Fruit fly (Drosophila melanogaster) whole organism, embryonic: ENCODE results near the gene Chrac-14.

Source experiments
- ATbp ChIP-seq: fragments of 200-800 bp; sonication (Bioruptor generic); optimal IDR thresholded peaks from 2 replicates; lab custom pipeline; 2017; ENCODE audit warnings: missing biosample characterization, mild to moderate bottlenecking, missing genetic modification characterization, missing genetic modification reagents
- CG10209 ChIP-seq: fragments of 200-800 bp; sonication (Bioruptor generic); optimal IDR thresholded peaks from 3 replicates; lab custom pipeline; 2017; ENCODE audit warnings: missing biosample characterization, mild to moderate bottlenecking, missing genetic modification characterization, missing genetic modification reagents
- CG12104 ChIP-seq: fragments of 200-800 bp; sonication (Bioruptor generic); optimal IDR thresholded peaks from 3 replicates; lab custom pipeline; 2016; ENCODE audit warnings: missing biosample characterization, missing genetic modification characterization
- CG12236 ChIP-seq: fragments of 200-800 bp; sonication (Bioruptor generic); optimal IDR thresholded peaks from 2 replicates; lab custom pipeline; 2016; ENCODE audit warnings: missing biosample characterization, missing genetic modification characterization
- CG12659 ChIP-seq: fragments of 200-800 bp; sonication (Bioruptor generic); optimal IDR thresholded peaks from 3 replicates; lab custom pipeline; 2017; ENCODE audit warnings: mild to moderate bottlenecking, missing biosample characterization, missing genetic modification reagents, missing genetic modification characterization
- CG16779 ChIP-seq: fragments of 200-800 bp; sonication (Bioruptor generic); IDR thresholded peaks from 2 replicates; pipeline ENCODE4 v1.3.6; 2022; ENCODE audit warnings: missing biosample characterization, missing genetic modification characterization
- CG16813 ChIP-seq: fragments of 200-800 bp; sonication (Bioruptor generic); IDR thresholded peaks from 3 replicates; pipeline ENCODE4 v1.3.6; 2022; ENCODE audit warnings: missing biosample characterization, missing genetic modification characterization; ENCODE audit not compliant: partially characterized antibody
- CG17186 ChIP-seq: fragments of 200-800 bp; sonication (Bioruptor generic); optimal IDR thresholded peaks from 3 replicates; lab custom pipeline; 2017; ENCODE audit warnings: missing biosample characterization, missing genetic modification reagents, missing genetic modification characterization
- CG17328 ChIP-seq: fragments of 200-800 bp; sonication (Bioruptor generic); IDR thresholded peaks from 2 replicates; pipeline ENCODE4 v1.3.6; 2022; ENCODE audit warnings: missing biosample characterization, missing genetic modification characterization
- CG2120 ChIP-seq: fragments of 200-800 bp; sonication (Bioruptor generic); optimal IDR thresholded peaks from 3 replicates; lab custom pipeline; 2016; ENCODE audit warnings: missing biosample characterization, missing genetic modification characterization
- CG34224 ChIP-seq: fragments of 200-800 bp; sonication (Bioruptor generic); IDR thresholded peaks from 3 replicates; pipeline ENCODE4 v1.3.6; 2022; ENCODE audit warnings: missing biosample characterization, missing genetic modification characterization; ENCODE audit not compliant: partially characterized antibody
- CG4328 ChIP-seq: fragments of 200-800 bp; sonication (Bioruptor generic); optimal IDR thresholded peaks from 3 replicates; lab custom pipeline; 2017; ENCODE audit warnings: missing biosample characterization, missing genetic modification reagents, missing genetic modification characterization
- CG6813 ChIP-seq: fragments of 200-800 bp; sonication (Bioruptor generic); optimal IDR thresholded peaks from 2 replicates; lab custom pipeline; 2017; ENCODE audit warnings: missing biosample characterization, missing genetic modification characterization, mild to moderate bottlenecking, moderate library complexity, missing genetic modification reagents
- CG7786 ChIP-seq: fragments of 200-800 bp; sonication (Bioruptor generic); optimal IDR thresholded peaks from 2 replicates; lab custom pipeline; 2016; ENCODE audit warnings: missing biosample characterization, missing genetic modification characterization
- CG9215 ChIP-seq: fragments of 200-800 bp; sonication (Bioruptor generic); IDR thresholded peaks from 2 replicates; pipeline ENCODE4 v1.3.6; 2022; ENCODE audit warnings: missing biosample characterization, missing genetic modification characterization
- CG9727 ChIP-seq: fragments of 200-800 bp; sonication (Bioruptor generic); optimal IDR thresholded peaks from 3 replicates; lab custom pipeline; 2017; ENCODE audit warnings: missing biosample characterization, mild to moderate bottlenecking, missing genetic modification characterization
- CTCF ChIP-seq: fragments of 200-800 bp; sonication (Bioruptor generic); optimal IDR thresholded peaks from 2 replicates; lab custom pipeline; 2017; ENCODE audit warnings: missing biosample characterization, mild to moderate bottlenecking, missing genetic modification characterization, moderate library complexity
- Dp ChIP-seq: fragments of 200-800 bp; sonication (Bioruptor generic); optimal IDR thresholded peaks from 2 replicates; lab custom pipeline; 2018; ENCODE audit warnings: missing biosample characterization, mild to moderate bottlenecking, missing genetic modification characterization, moderate library complexity
- Ets65A ChIP-seq: fragments of 200-800 bp; sonication (Bioruptor generic); peaks from one replicate; lab custom pipeline; 2016; ENCODE audit warnings: missing biosample characterization, missing genetic modification characterization
- Ets97D ChIP-seq: fragments of 200-800 bp; sonication (Bioruptor generic); optimal IDR thresholded peaks from 3 replicates; lab custom pipeline; 2016; ENCODE audit warnings: missing biosample characterization, missing genetic modification characterization
- Fer1 ChIP-seq: fragments of 200-800 bp; sonication (Bioruptor generic); optimal IDR thresholded peaks from 2 replicates; lab custom pipeline; 2017; ENCODE audit warnings: missing biosample characterization, mild to moderate bottlenecking, missing genetic modification characterization
- Myb ChIP-seq: fragments of 200-800 bp; sonication (Bioruptor generic); optimal IDR thresholded peaks from 2 replicates; lab custom pipeline; 2016; ENCODE audit warnings: missing biosample characterization, missing genetic modification characterization
- Tbp ChIP-seq: fragments of >200 bp; optimal IDR thresholded peaks from 2 replicates; lab custom pipeline; 2018; ENCODE audit warnings: missing biosample characterization, missing genetic modification characterization
- Xrp1 ChIP-seq: fragments of 200-800 bp; sonication (Bioruptor generic); IDR thresholded peaks from 2 replicates; pipeline ENCODE4 v1.3.6; 2022; ENCODE audit warnings: missing biosample characterization, missing genetic modification characterization
- chif ChIP-seq, 2 experiments: fragments of 200-800 bp; sonication (Bioruptor generic); optimal IDR thresholded peaks; 3 replicates each; lab custom pipeline; 2016; ENCODE audit warnings: missing biosample characterization in 2 of 2, missing genetic modification characterization in 2 of 2
- ci ChIP-seq: fragments of 200-800 bp; sonication (Bioruptor generic); IDR thresholded peaks from 3 replicates; pipeline ENCODE4 v1.3.6; 2022; ENCODE audit warnings: missing biosample characterization, missing genetic modification characterization
- crol ChIP-seq: fragments of 200-800 bp; sonication (Bioruptor generic); IDR thresholded peaks from 2 replicates; pipeline ENCODE4 v1.3.6; 2022; ENCODE audit warnings: missing biosample characterization, missing genetic modification characterization
- fd96Cb ChIP-seq: fragments of 200-800 bp; sonication (Bioruptor generic); optimal IDR thresholded peaks from 2 replicates; lab custom pipeline; 2018; ENCODE audit warnings: missing biosample characterization, mild to moderate bottlenecking, missing genetic modification characterization, moderate library complexity
- gcm ChIP-seq: fragments of 200-800 bp; sonication (Bioruptor generic); optimal IDR thresholded peaks from 2 replicates; lab custom pipeline; 2019; ENCODE audit warnings: missing biosample characterization, mild to moderate bottlenecking, missing genetic modification characterization, moderate library complexity
- gsb-n ChIP-seq: fragments of 200-800 bp; sonication (Bioruptor generic); optimal IDR thresholded peaks from 3 replicates; lab custom pipeline; 2018; ENCODE audit warnings: missing biosample characterization, mild to moderate bottlenecking, missing genetic modification characterization
- gt ChIP-seq: fragments of 200-800 bp; sonication (Bioruptor generic); IDR thresholded peaks from 2 replicates; pipeline ENCODE4 v1.3.6; 2022; ENCODE audit warnings: missing biosample characterization, missing genetic modification characterization
- hb ChIP-seq: fragments of 200-800 bp; sonication (Bioruptor generic); IDR thresholded peaks from 3 replicates; pipeline ENCODE4 v1.3.6; 2022; ENCODE audit warnings: missing biosample characterization, missing genetic modification characterization; ENCODE audit not compliant: partially characterized antibody
- insv ChIP-seq, 2 experiments: fragments of 200-800 bp; sonication (Bioruptor generic); optimal IDR thresholded peaks; 3 replicates each; lab custom pipeline; 2016 to 2018; ENCODE audit warnings: missing biosample characterization in 2 of 2, missing genetic modification characterization in 2 of 2
- inv ChIP-seq: fragments of 200-800 bp; sonication (Bioruptor generic); IDR thresholded peaks from 2 replicates; pipeline ENCODE4 v1.3.6; 2022; ENCODE audit warnings: missing biosample characterization, missing genetic modification characterization; ENCODE audit not compliant: partially characterized antibody
- kah ChIP-seq: fragments of 200-800 bp; sonication (Bioruptor generic); optimal IDR thresholded peaks from 2 replicates; lab custom pipeline; 2018; ENCODE audit warnings: missing biosample characterization, mild to moderate bottlenecking, missing genetic modification characterization
- lmd ChIP-seq: fragments of 200-800 bp; sonication (Bioruptor generic); IDR thresholded peaks from 2 replicates; pipeline ENCODE4 v1.3.6; 2022; ENCODE audit warnings: missing biosample characterization, missing genetic modification characterization
- lov ChIP-seq, 2 experiments: fragments of 200-800 bp in 1 of 2; fragments of >200 bp in 1 of 2; sonication (Bioruptor generic) in 1 of 2; IDR thresholded peaks in 1 of 2; optimal IDR thresholded peaks in 1 of 2; 2 replicates in 1 of 2; 3 replicates in 1 of 2; pipeline versions ENCODE4 v1.3.6 to Lab custom; 2017 to 2022; ENCODE audit warnings: missing biosample characterization in 1 of 2, missing genetic modification characterization in 1 of 2
- p53 ChIP-seq: fragments of 200-800 bp; sonication (Bioruptor generic); optimal IDR thresholded peaks from 2 replicates; lab custom pipeline; 2016; ENCODE audit warnings: missing biosample characterization, missing genetic modification characterization
- psq ChIP-seq: fragments of 200-800 bp; sonication (Bioruptor generic); optimal IDR thresholded peaks from 2 replicates; lab custom pipeline; 2017; ENCODE audit warnings: missing biosample characterization, missing genetic modification characterization
- ro ChIP-seq: fragments of 200-800 bp; sonication (Bioruptor generic); IDR thresholded peaks from 2 replicates; pipeline ENCODE4 v1.3.6; 2022; ENCODE audit warnings: missing biosample characterization, missing genetic modification characterization
- sisA ChIP-seq: fragments of 200-800 bp; sonication (Bioruptor generic); IDR thresholded peaks from 2 replicates; pipeline ENCODE4 v1.3.6; 2022; ENCODE audit warnings: missing biosample characterization, missing genetic modification characterization
- stwl ChIP-seq: fragments of 200-800 bp; sonication (Bioruptor generic); optimal IDR thresholded peaks from 3 replicates; lab custom pipeline; 2018; ENCODE audit warnings: missing biosample characterization, mild to moderate bottlenecking, missing genetic modification characterization, moderate library complexity
- tna ChIP-seq: fragments of 200-800 bp; sonication (Bioruptor generic); IDR thresholded peaks from 2 replicates; pipeline ENCODE4 v1.3.6; 2022; ENCODE audit warnings: missing biosample characterization, missing genetic modification characterization; ENCODE audit not compliant: partially characterized antibody
- trem ChIP-seq: fragments of 200-800 bp; optimal IDR thresholded peaks from 3 replicates; lab custom pipeline; 2019; ENCODE audit warnings: missing biosample characterization, mild to moderate bottlenecking, missing genetic modification characterization, moderate library complexity
- tup ChIP-seq: fragments of 200-800 bp; sonication (Bioruptor generic); optimal IDR thresholded peaks from 2 replicates; lab custom pipeline; 2016; ENCODE audit warnings: missing biosample characterization, mild to moderate bottlenecking, missing genetic modification characterization, moderate library complexity
- unpg ChIP-seq: fragments of 200-800 bp; sonication (Bioruptor generic); optimal IDR thresholded peaks from 3 replicates; lab custom pipeline; 2018; ENCODE audit warnings: missing biosample characterization, mild to moderate bottlenecking, missing genetic modification characterization, moderate library complexity
- vnd ChIP-seq: fragments of 200-800 bp; sonication (Bioruptor generic); IDR thresholded peaks from 3 replicates; pipeline ENCODE4 v1.3.6; 2022; ENCODE audit warnings: missing biosample characterization, missing genetic modification characterization; ENCODE audit not compliant: partially characterized antibody
- wor ChIP-seq: fragments of 200-800 bp; sonication (Bioruptor generic); IDR thresholded peaks from 2 replicates; pipeline ENCODE4 v1.3.6; 2022; ENCODE audit warnings: missing biosample characterization, missing genetic modification characterization

Gene Chrac-14

DNA sequence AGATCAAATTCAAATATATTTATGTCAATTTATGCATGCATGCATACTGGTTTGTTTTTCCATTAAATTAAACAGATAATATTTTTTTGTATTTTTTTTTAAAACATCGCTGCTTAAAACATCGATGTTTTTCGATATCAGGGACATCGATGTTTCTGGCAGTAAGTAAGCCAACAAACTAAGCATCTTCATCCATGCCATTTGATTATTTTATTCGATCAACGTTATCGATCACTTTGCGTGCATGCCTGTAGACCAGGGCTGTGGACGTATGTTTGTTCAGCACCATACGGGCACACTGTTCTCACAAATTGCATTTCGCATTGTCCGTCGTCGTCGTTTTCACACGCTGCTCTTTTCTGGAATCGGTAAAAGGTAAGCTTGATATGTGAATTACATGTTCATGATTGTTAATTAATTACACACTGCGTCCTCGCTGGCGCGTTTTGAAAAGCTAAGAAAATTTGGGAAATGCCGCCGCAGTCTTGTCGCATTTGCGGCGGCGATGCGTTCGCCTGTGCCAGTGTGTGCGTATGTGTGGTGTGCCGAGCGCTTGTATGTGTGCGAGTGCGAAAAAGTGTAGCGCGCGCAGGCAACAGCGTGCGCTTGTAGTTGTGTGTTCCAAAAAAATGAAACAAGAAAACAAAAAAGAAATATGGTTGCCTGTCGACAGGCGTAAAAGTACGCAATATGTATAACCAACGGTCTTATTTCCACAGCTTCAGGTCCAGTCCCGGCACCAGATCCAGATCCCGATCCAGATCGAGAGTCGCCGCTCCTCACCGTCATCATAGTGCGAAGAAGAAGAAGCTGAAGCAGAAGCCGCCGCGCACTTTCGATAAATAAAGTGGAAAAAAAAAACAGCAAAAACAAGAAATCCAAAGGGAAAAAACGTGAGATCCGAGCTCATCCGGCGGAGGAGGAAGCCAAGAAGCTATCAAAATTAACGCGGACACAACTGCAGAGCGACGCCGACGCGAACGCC, 33.6 kb upstream of the Chrac-14 start, which contains the start of gene emb (continued):
- TF ChIP-seq Ets97D (GFP tag; lab: Kevin White, UChicago), result peak; percentile 95
- TF ChIP-seq Dp (GFP tag; lab: Kevin White, UChicago), result peak; percentile 65
- TF ChIP-seq gsb-n (tag; lab: Kevin White, UChicago), result no peak
- no peak for TF ChIP-seq tup (GFP tag; lab: Kevin White, UChicago)
- peak; percentile 68 for TF ChIP-seq trem (tag; lab: Kevin White, UChicago)
- TF ChIP-seq CG9215 (GFP tag; lab: Robert Waterston, UW), result peak; percentile 17; the same call in 1 of the 2 replicates
- no peak for TF ChIP-seq ATbp
- TF ChIP-seq chif (GFP tag; optimal IDR thresholded peaks at IDR 0.05; lab: Kevin White, UChicago), result peak; percentile 47 to 52
- no peak for TF ChIP-seq wor
- TF ChIP-seq stwl, result peak; percentile 98
- TF ChIP-seq CG6813 (GFP tag; lab: Kevin White, UChicago), result no peak
- TF ChIP-seq psq (GFP tag; lab: Kevin White, UChicago), result peak; percentile 19
- peak; percentile 38 for TF ChIP-seq CG12236 (GFP tag; lab: Kevin White, UChicago)
- peak; percentile 4 for TF ChIP-seq p53 (GFP tag; lab: Kevin White, UChicago)
- TF ChIP-seq unpg (GFP tag; lab: Kevin White, UChicago), result no peak
- TF ChIP-seq crol, result no peak
- no peak for TF ChIP-seq CTCF (GFP tag; lab: Kevin White, UChicago)
- TF ChIP-seq CG4328 (GFP tag; lab: Kevin White, UChicago), result peak; percentile 40
- TF ChIP-seq CG9727 (GFP tag; lab: Kevin White, UChicago), result peak; percentile 66
- TF ChIP-seq CG34224, result peak; percentile 95
- peak; percentile 52 for TF ChIP-seq CG12104 (GFP tag; lab: Kevin White, UChicago)
- TF ChIP-seq Xrp1 (GFP tag; lab: Robert Waterston, UW), result peak; percentile 37; the same call in 1 of the 2 replicates
- peak; percentile 99 for TF ChIP-seq hb (GFP tag; lab: Robert Waterston, UW)
- no peak for TF ChIP-seq gcm
- 0 out of 3 replicates have a peak, but pooled peaks have one; percentile 15 for TF ChIP-seq ci (GFP tag; lab: Robert Waterston, UW)
- TF ChIP-seq Myb (GFP tag; lab: Kevin White, UChicago), result peak; percentile 59
- no peak for TF ChIP-seq Tbp (GFP tag; lab: Kevin White, UChicago)
- peak; percentile 50 for TF ChIP-seq CG7786 (GFP tag; lab: Kevin White, UChicago)
- peak; percentile 94 for TF ChIP-seq Ets65A (GFP tag; lab: Kevin White, UChicago)
- peak; percentile 99 for TF ChIP-seq tna (GFP tag; lab: Robert Waterston, UW)
- peak; percentile 27 for TF ChIP-seq kah (GFP tag; lab: Kevin White, UChicago)
- peak; percentile 13 for TF ChIP-seq CG10209
- TF ChIP-seq CG2120 (GFP tag; lab: Kevin White, UChicago), result peak; percentile 70
- TF ChIP-seq ro, result no peak
- TF ChIP-seq CG17186 (GFP tag; lab: Kevin White, UChicago), result peak; percentile 35
- no peak for TF ChIP-seq lov (optimal IDR thresholded peaks at IDR 0.05; lab: Kevin White, UChicago)
- TF ChIP-seq lov (GFP tag; IDR thresholded peaks at IDR 0.05; lab: Robert Waterston, UW), result no peak
- peak; percentile 97 for TF ChIP-seq CG16813 (GFP tag; lab: Robert Waterston, UW)
- no peak for TF ChIP-seq sisA
- TF ChIP-seq vnd, result peak; percentile 97
- TF ChIP-seq lmd (GFP tag; lab: Robert Waterston, UW), result peak; percentile 21; the same call in 1 of the 2 replicates
- peak in 1 of 2 experiments; percentile 41 for TF ChIP-seq insv (GFP tag; optimal IDR thresholded peaks at IDR 0.05; lab: Kevin White, UChicago)
- peak; percentile 90 for TF ChIP-seq inv (GFP tag; lab: Robert Waterston, UW)
- no peak for TF ChIP-seq CG16779 (GFP tag; lab: Robert Waterston, UW)
- TF ChIP-seq gt, result no peak
- TF ChIP-seq CG17328 (GFP tag; lab: Robert Waterston, UW), result 0 out of 2 replicates have a peak, but pooled peaks have one; percentile 24
- TF ChIP-seq CG12659 (GFP tag; lab: Kevin White, UChicago), result peak; percentile 93
- no peak for TF ChIP-seq Fer1 (GFP tag; lab: Kevin White, UChicago)
- TF ChIP-seq fd96Cb (tag; lab: Kevin White, UChicago), result peak; percentile 7
